Fruit fly (Drosophila melanogaster): ENCODE data around the gene Pak3.

The Pak3 gene

DNA sequence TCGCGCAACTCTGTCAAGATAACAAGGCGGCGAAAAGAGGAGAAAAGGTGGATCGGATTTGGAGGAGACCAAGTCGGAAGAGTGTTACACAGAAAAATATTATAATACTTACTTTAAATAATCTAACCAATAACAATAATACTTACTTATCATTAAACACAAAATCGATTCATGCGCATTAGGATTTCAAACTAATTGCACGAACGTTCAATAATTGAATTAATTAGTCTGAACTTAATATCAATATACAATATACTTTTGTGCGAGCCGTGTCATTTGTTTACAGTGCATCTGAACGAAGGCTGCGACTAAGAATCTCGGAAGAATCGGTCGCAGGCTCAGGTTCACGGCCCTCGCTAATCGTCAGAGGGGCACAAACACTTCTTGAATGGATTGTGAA lies 58.2 kb downstream of the Pak3 start:
- TF ChIP-seq bbx (GFP tag; IDR thresholded peaks at IDR 0.05; ENCODE audit: partially characterized antibody) (no peak), CG9215 (GFP tag; IDR thresholded peaks at IDR 0.05) (no peak), HmgD (GFP tag; optimal IDR thresholded peaks at IDR 0.05) (no peak), lilli (GFP tag; optimal IDR thresholded peaks at IDR 0.05) (no peak), CG2875 (GFP tag; optimal IDR thresholded peaks at IDR 0.05) (no peak), br (optimal IDR thresholded peaks at IDR 0.05) (no peak), Asciz (GFP tag; optimal IDR thresholded peaks at IDR 0.05) (no peak), wdn (GFP tag; IDR thresholded peaks at IDR 0.05) (no peak), ATbp (GFP tag; optimal IDR thresholded peaks at IDR 0.05) (no peak), wor (GFP tag; IDR thresholded peaks at IDR 0.05) (no peak), YL-1 (GFP tag; optimal IDR thresholded peaks at IDR 0.05) (no peak), PHDP (tag; optimal IDR thresholded peaks at IDR 0.05) (no peak), HLH4C (GFP tag; IDR thresholded peaks at IDR 0.05; ENCODE audit: partially characterized antibody) (no peak), CG30020 (tag; optimal IDR thresholded peaks at IDR 0.05) (no peak), CG30403 (GFP tag; optimal IDR thresholded peaks at IDR 0.05) (no peak), CG11695 (GFP tag; IDR thresholded peaks at IDR 0.05) (no peak), Mrtf (GFP tag; IDR thresholded peaks at IDR 0.05) (no peak), Lim3 (GFP tag; IDR thresholded peaks at IDR 0.05) (no peak), hkb (optimal IDR thresholded peaks at IDR 0.05) (no peak), hkb (GFP tag; IDR thresholded peaks at IDR 0.05) (no peak)
